Worm (Caenorhabditis elegans): ENCODE results near the gene clec-122.

clec-122 gene

DNA sequence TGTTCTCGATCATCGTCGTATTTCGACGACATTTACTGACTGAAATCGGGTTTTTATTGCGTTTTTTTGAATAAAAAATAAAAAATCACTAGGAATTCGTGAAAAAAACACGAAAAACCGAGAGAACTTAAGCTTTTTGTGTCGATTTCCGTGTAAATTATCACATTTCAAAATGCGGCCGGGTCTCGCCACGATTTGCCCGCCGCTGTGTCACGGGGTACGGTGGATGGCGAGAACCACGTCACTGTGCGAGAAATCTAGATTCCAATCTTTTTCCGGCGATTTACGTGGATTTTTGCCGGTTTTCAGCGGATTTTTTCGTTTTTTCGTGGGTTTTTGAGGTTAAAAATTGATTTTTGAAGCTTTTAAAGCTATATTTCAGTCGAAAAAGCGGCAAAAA is 28.9 kb upstream of the clec-122 start, which contains the start of gene Y25C1A.8:
Gene Y25C1A.8 (minus strand): TSS at position 45 of the 400 bp plus-strand sequence.
- TF ChIP-seq flt-1 (GFP tag; IDR thresholded peaks at IDR 0.05), result no peak
- peak; percentile 16 for TF ChIP-seq hmg-4 (GFP tag; optimal IDR thresholded peaks at IDR 0.05)
- 0 out of 2 replicates have a peak, but pooled peaks have one; percentile 13 for TF ChIP-seq tbx-11 (GFP tag; IDR thresholded peaks at IDR 0.05)
- TF ChIP-seq ama-1 (optimal IDR thresholded peaks at IDR 0.05), result no peak
- 0 out of 2 replicates have a peak, but pooled peaks have one; percentile 45 for TF ChIP-seq pes-1 (GFP tag; IDR thresholded peaks at IDR 0.05)
- TF ChIP-seq sea-1 (GFP tag; conservative IDR thresholded peaks at IDR 0.05), result 0 out of 2 replicates have a peak, but pooled peaks have one; percentile 14
- TF ChIP-seq aly-1 (tag; optimal IDR thresholded peaks at IDR 0.05), result peak; percentile 17
- TF ChIP-seq F13C5.2 (tag; optimal IDR thresholded peaks at IDR 0.05), result peak; percentile 87

DNA sequence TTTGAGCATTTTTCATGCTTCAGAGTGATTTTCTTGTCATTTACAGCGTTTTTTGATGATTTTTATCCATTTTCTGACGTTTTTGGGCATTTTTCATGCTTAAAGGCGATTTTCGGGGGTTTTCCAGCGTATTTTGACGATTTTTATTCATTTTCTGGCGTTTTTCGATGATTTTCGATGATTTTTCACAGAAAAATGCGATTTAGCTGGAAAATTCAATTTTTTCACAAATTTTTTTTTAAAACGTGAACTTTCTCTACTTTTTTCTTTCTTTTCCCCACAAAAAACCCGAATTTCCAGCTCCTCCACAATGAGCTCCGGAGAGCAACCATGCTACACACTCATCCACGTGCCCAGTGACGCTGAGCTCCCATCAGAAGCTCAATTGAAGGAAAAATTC is 27.4 kb upstream of the clec-122 start, which contains the start of gene copb-1:
Gene copb-1 (plus strand): TSS at position 301 of the 400 bp plus-strand sequence.
- TF ChIP-seq scrt-1 (GFP tag; IDR thresholded peaks at IDR 0.05) (no peak), ets-7 (tag; optimal IDR thresholded peaks at IDR 0.05) (no peak), hmbx-1 (tag; optimal IDR thresholded peaks at IDR 0.05) (no peak), ama-1 (optimal IDR thresholded peaks at IDR 0.05) (no peak), hmg-4 (GFP tag; optimal IDR thresholded peaks at IDR 0.05) (no peak)

DNA sequence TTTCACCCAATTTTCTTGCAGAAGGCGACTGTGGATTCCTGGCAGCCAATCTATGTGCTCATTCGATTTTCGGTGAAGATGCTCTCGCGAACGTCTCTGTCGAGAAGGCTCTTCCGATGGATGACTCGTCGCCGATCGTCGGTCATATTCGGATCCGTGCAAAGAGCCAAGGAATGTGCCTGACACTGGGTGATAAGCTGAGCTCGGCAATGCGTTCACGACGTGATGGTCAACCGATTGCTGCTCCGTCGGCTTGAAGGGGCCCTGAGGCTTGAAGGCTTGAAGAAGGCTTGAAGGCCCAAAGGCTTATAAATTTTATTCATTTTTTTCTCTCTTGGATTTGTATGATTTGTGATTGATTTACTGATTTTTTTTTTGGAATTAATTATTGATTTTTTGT is 18.7 kb upstream of the clec-122 start:
- TF ChIP-seq ets-7 (tag; optimal IDR thresholded peaks at IDR 0.05) (no peak), pes-1 (GFP tag; IDR thresholded peaks at IDR 0.05) (no peak), ceh-36 (tag; optimal IDR thresholded peaks at IDR 0.05) (no peak), hmg-4 (GFP tag; optimal IDR thresholded peaks at IDR 0.05) (no peak), ceh-13 (GFP tag; optimal IDR thresholded peaks at IDR 0.05) (no peak), tra-4 (tag; optimal IDR thresholded peaks at IDR 0.05) (no peak), flt-1 (GFP tag; IDR thresholded peaks at IDR 0.05) (no peak), aly-1 (tag; optimal IDR thresholded peaks at IDR 0.05) (no peak), B0310.2 (tag; optimal IDR thresholded peaks at IDR 0.05) (no peak)

DNA sequence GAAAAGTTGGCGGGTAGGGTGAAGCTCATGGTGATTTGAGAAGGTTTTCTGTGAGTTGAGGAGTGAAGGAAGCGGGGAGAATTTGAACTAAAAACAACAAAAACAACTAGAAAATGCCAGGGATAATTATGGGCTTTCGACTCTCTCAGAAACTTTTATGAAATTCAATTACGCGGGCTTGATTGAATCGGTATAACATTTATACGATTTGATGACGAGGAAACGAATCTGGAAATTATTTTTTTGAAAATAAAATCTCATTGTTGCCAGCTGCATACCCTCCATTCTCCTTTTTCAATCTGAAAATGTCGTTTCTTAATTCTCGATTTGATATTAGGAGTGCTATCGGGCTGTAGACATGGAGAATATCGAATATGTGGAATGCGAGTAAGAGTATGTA is 14.6 kb upstream of the clec-122 start, which contains the start of gene srg-21:
Gene srg-21 (minus strand): TSS at position 101 of the 400 bp plus-strand sequence.
- TF ChIP-seq ets-7 (tag; optimal IDR thresholded peaks at IDR 0.05) (no peak), sea-1 (GFP tag; conservative IDR thresholded peaks at IDR 0.05) (no peak), hmbx-1 (tag; optimal IDR thresholded peaks at IDR 0.05) (no peak), pes-1 (GFP tag; IDR thresholded peaks at IDR 0.05) (no peak), tbx-11 (GFP tag; IDR thresholded peaks at IDR 0.05) (no peak), F13C5.2 (tag; optimal IDR thresholded peaks at IDR 0.05) (no peak), ama-1 (optimal IDR thresholded peaks at IDR 0.05) (no peak), ceh-36 (tag; optimal IDR thresholded peaks at IDR 0.05) (no peak), tra-4 (tag; optimal IDR thresholded peaks at IDR 0.05) (no peak)

DNA sequence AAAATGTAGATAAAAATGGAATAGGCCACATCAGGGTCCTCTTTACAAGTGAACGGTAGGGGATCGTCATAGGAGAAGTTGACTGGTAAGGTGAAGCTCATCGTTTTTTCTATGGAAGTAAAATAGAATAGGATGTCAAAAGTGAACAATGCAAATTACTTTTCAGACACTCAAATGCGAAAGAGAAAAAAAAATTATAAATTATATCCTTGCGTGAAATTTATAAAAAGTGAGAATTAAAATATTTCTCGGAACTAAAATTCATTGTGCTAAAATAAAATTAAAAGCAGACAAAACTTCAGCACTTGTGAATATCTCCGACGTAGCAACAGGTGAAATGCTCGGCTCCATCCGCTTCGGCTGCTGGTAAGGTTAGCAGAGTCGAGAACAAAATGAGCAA is 12.5 kb upstream of the clec-122 start, which contains the start of gene srg-22:
Gene srg-22 (minus strand): TSS at position 101 of the 400 bp plus-strand sequence.
- TF ChIP-seq ama-1 (optimal IDR thresholded peaks at IDR 0.05) (no peak), tra-4 (tag; optimal IDR thresholded peaks at IDR 0.05) (no peak), tbx-37 (GFP tag; conservative IDR thresholded peaks at IDR 0.05) (no peak), ets-7 (tag; optimal IDR thresholded peaks at IDR 0.05) (no peak), aly-1 (tag; optimal IDR thresholded peaks at IDR 0.05) (no peak), tbx-11 (GFP tag; IDR thresholded peaks at IDR 0.05) (no peak), ceh-13 (GFP tag; optimal IDR thresholded peaks at IDR 0.05) (no peak), sea-1 (GFP tag; conservative IDR thresholded peaks at IDR 0.05) (no peak), ceh-36 (tag; optimal IDR thresholded peaks at IDR 0.05) (no peak), F13C5.2 (tag; optimal IDR thresholded peaks at IDR 0.05) (no peak), flt-1 (GFP tag; IDR thresholded peaks at IDR 0.05) (no peak), pes-1 (GFP tag; IDR thresholded peaks at IDR 0.05) (no peak), B0310.2 (tag; optimal IDR thresholded peaks at IDR 0.05) (no peak), hmbx-1 (tag; optimal IDR thresholded peaks at IDR 0.05) (no peak), hnd-1 (tag; optimal IDR thresholded peaks at IDR 0.05) (no peak), scrt-1 (GFP tag; IDR thresholded peaks at IDR 0.05) (no peak), hmg-4 (GFP tag; optimal IDR thresholded peaks at IDR 0.05) (no peak)

DNA sequence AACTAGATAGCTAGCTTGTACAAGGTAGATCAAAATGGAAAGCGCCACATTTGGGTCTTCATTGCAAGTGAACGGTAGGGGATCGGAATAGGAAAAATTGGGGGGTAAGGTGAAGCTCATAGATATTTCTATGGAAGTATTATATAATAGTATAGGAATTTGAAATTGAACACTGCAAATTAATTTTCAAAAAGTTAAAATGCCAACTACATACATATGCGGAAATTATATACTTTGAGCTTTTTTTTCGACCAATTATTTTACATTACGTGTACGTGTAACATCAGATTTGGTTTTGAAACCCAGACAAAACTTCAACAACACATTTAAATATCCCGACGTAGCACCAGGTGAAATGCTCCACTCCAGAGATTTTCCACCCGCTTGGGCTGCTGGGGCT is 9.8 kb upstream of the clec-122 start, which contains the start of gene srg-23:
Gene srg-23 (minus strand): TSS at position 101 of the 400 bp plus-strand sequence.
- TF ChIP-seq hmg-4 (GFP tag; optimal IDR thresholded peaks at IDR 0.05), result no peak

DNA sequence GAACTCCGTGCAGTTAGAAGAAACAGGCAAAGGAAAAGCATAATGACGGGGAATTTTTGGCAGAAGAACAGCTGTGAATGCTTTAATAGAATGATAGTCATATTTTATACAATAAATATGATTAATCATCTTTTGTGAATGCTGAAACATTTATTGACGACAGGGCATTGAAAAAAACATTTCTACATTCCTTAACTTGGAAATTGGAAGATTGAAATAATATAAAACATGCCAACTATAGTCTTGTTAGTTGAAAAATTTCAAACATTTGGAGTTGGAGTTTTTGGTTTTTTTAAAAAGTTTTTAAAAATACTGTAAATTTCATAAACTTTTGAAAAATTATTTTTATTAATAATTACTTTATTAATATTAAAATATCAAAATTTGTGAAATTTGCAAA is 9.0 kb upstream of the clec-122 start, which contains the start of gene Y25C1A.14:
Gene Y25C1A.14 (minus strand): TSS at position 101 of the 400 bp plus-strand sequence.
- TF ChIP-seq B0310.2 (tag; optimal IDR thresholded peaks at IDR 0.05) (no peak), scrt-1 (GFP tag; IDR thresholded peaks at IDR 0.05) (no peak), hnd-1 (tag; optimal IDR thresholded peaks at IDR 0.05) (no peak), tra-4 (tag; optimal IDR thresholded peaks at IDR 0.05) (no peak), aly-1 (tag; optimal IDR thresholded peaks at IDR 0.05) (no peak), pes-1 (GFP tag; IDR thresholded peaks at IDR 0.05) (no peak), tbx-37 (GFP tag; conservative IDR thresholded peaks at IDR 0.05) (no peak), ceh-13 (GFP tag; optimal IDR thresholded peaks at IDR 0.05) (no peak), hmbx-1 (tag; optimal IDR thresholded peaks at IDR 0.05) (no peak), ceh-36 (tag; optimal IDR thresholded peaks at IDR 0.05) (no peak), sea-1 (GFP tag; conservative IDR thresholded peaks at IDR 0.05) (no peak), tbx-11 (GFP tag; IDR thresholded peaks at IDR 0.05) (no peak), hmg-4 (GFP tag; optimal IDR thresholded peaks at IDR 0.05) (no peak), F13C5.2 (tag; optimal IDR thresholded peaks at IDR 0.05) (no peak), ama-1 (optimal IDR thresholded peaks at IDR 0.05) (no peak), ets-7 (tag; optimal IDR thresholded peaks at IDR 0.05) (no peak), flt-1 (GFP tag; IDR thresholded peaks at IDR 0.05) (no peak)

DNA sequence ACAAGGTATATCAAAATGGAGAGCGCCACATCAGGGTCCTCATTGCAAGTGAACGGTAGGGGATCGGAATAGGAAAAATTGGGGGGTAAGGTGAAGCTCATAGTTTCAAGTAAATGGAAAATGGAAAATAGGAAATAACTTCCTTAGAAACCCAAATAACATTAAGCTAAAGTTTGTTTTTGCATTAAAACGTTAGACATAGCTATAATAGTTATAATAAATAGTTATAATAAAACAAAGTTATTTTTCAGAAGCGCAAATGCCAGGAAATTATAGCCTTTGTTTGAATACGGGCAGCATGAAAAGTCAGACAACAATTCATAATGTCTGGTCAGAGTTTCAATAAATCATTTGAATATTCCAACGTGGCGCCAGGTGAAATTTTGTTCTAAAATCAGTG is 5.3 kb upstream of the clec-122 start, which contains the start of gene srg-24:
Gene srg-24 (minus strand): TSS at position 101 of the 400 bp plus-strand sequence.
- TF ChIP-seq tbx-37 (GFP tag; conservative IDR thresholded peaks at IDR 0.05) (no peak), hmg-4 (GFP tag; optimal IDR thresholded peaks at IDR 0.05) (no peak), F13C5.2 (tag; optimal IDR thresholded peaks at IDR 0.05) (no peak), pes-1 (GFP tag; IDR thresholded peaks at IDR 0.05) (no peak), flt-1 (GFP tag; IDR thresholded peaks at IDR 0.05) (no peak), aly-1 (tag; optimal IDR thresholded peaks at IDR 0.05) (no peak), ama-1 (optimal IDR thresholded peaks at IDR 0.05) (no peak), tbx-11 (GFP tag; IDR thresholded peaks at IDR 0.05) (no peak), tra-4 (tag; optimal IDR thresholded peaks at IDR 0.05) (no peak), sea-1 (GFP tag; conservative IDR thresholded peaks at IDR 0.05) (no peak)

All from whole organism, early embryonic.